Worm (Caenorhabditis elegans) whole organism, L2 larva: ENCODE data around the gene zipt-7.2.

Experiments used
- F13H6.1 ChIP-seq: sonication (generic microtip); optimal IDR thresholded peaks from 2 replicates; lab custom pipeline; 2016; ENCODE audit warnings: missing genetic modification characterization, missing compliant biosample characterization
- alr-1 ChIP-seq: fragments of 150-350 bp; optimal IDR thresholded peaks from 2 replicates; lab custom pipeline; 2014; ENCODE audit warnings: missing biosample characterization, missing genetic modification characterization
- ama-1 ChIP-seq: fragments of 150-350 bp; optimal IDR thresholded peaks from 2 replicates; lab custom pipeline; 2018; ENCODE audit warnings: inconsistent platforms
- snpc-4 ChIP-seq: fragments of 150-350 bp; optimal IDR thresholded peaks from 2 replicates; lab custom pipeline; 2014; ENCODE audit warnings: missing biosample characterization, missing genetic modification characterization

DNA sequence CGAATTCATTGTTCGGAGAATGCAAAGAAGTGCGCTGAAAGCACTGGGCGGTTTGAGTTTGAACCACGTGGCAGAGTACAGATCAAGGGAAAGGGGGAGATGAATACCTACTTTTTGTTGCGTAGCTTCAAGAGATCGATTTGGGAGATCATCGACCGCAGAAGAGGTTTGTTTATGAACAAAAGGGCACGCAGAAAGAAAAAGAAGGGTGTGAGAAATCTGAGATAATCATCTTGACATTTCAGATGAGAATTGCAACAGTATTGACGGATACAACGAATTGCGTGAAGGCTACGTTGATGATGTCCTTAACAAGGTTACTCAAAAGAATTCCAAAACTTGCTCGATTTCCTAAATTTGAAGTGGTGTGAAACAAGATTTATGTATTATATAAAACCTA, 22.4 kb downstream of the zipt-7.2 start:
- no peak for TF ChIP-seq F13H6.1 (tag; lab: Kevin White, UChicago)
- no peak for TF ChIP-seq snpc-4 (tag; lab: Kevin White, UChicago)
- no peak for TF ChIP-seq alr-1 (tag; lab: Kevin White, UChicago)
- no peak for TF ChIP-seq ama-1 (lab: Kevin White, UChicago)
